Fruit fly (Drosophila melanogaster) whole organism: ENCODE measurements around the gene CG42780.

Experiments used
- CG8478 ChIP-seq: fragments of >200 bp; optimal IDR thresholded peaks from 2 replicates; lab custom pipeline; 2018; ENCODE audit warnings: inconsistent platforms
- EcR ChIP-seq, 2 experiments: fragments of >200 bp; optimal IDR thresholded peaks; 2 replicates each; lab custom pipeline; 2017; ENCODE audit warnings: missing biosample characterization in 2 of 2, missing genetic modification characterization in 2 of 2, missing genetic modification reagents in 2 of 2
- pan ChIP-seq: fragments of >200 bp; optimal IDR thresholded peaks from 2 replicates; lab custom pipeline; 2017
- psq ChIP-seq: fragments of >200 bp; optimal IDR thresholded peaks from 2 replicates; lab custom pipeline; 2017
- usp ChIP-seq: fragments of >200 bp; optimal IDR thresholded peaks from 2 replicates; lab custom pipeline; 2017; ENCODE audit warnings: missing biosample characterization, missing genetic modification characterization, mixed read lengths

- TF ChIP-seq CG8478 (lab: Kevin White, UChicago) (no peak), psq (lab: Kevin White, UChicago) (no peak), pan (lab: Kevin White, UChicago) (no peak), EcR (GFP tag; optimal IDR thresholded peaks at IDR 0.05; lab: Kevin White, UChicago) (no peak), usp (GFP tag; lab: Kevin White, UChicago) (no peak)
These were observed 6.0 kb upstream of the CG42780 start for dm6 chrX:7337975-7338374.
